Fruit fly (Drosophila melanogaster): Measurements from ENCODE around the gene Glyp.

dm6 chr2L:2175930-2176643 is 45.5 kb downstream of the Glyp start:
- TF ChIP-seq CG15710 (tag; optimal IDR thresholded peaks at IDR 0.05): peak; percentile 52
- peak; percentile 56 for TF ChIP-seq gl (tag; optimal IDR thresholded peaks at IDR 0.05)

All from whole organism, pupa.